Worm (Caenorhabditis elegans) whole organism, L4 larva: Measurements from ENCODE around the gene prx-1.

ENCODE experiments used
- F49E8.2 ChIP-seq: sonication (generic microtip); optimal IDR thresholded peaks from 2 replicates; lab custom pipeline; 2016; ENCODE audit warnings: missing compliant biosample characterization, mild to moderate bottlenecking, missing genetic modification characterization, borderline replicate concordance
- Y105C5A.15 ChIP-seq: fragments of 200-800 bp; sonication (Bioruptor generic); IDR thresholded peaks from 2 replicates; pipeline ENCODE4 v1.3.6; 2022; ENCODE audit warnings: missing genetic modification characterization, missing compliant biosample characterization
- arid-1 ChIP-seq: fragments of 200-800 bp; sonication (Bioruptor generic); conservative IDR thresholded peaks from 2 replicates; pipeline ENCODE4 v1.3.6; 2022; ENCODE audit warnings: missing genetic modification reagents, missing genetic modification characterization, missing compliant biosample characterization
- fkh-10 ChIP-seq: fragments of 150-350 bp; optimal IDR thresholded peaks from 2 replicates; lab custom pipeline; 2014; ENCODE audit warnings: missing biosample characterization, missing genetic modification reagents, missing genetic modification characterization
- lir-3 ChIP-seq: sonication (generic microtip); optimal IDR thresholded peaks from 2 replicates; lab custom pipeline; 2016; ENCODE audit warnings: mild to moderate bottlenecking, missing genetic modification characterization, missing compliant biosample characterization
- madf-9 ChIP-seq: fragments of 200-800 bp; sonication (Bioruptor generic); conservative IDR thresholded peaks from 2 replicates; pipeline ENCODE4 v1.3.6; 2022; ENCODE audit warnings: missing genetic modification reagents, missing genetic modification characterization, missing compliant biosample characterization
- mdl-1 ChIP-seq, 2 experiments: fragments of 150-350 bp in 1 of 2; sonication (generic microtip) in 1 of 2; optimal IDR thresholded peaks; 2 replicates each; lab custom pipeline; 2014 to 2017; ENCODE audit warnings: missing biosample characterization in 2 of 2, missing genetic modification characterization in 2 of 2
- nhr-42 ChIP-seq: fragments of 200-800 bp; sonication (Bioruptor generic); IDR thresholded peaks from 2 replicates; pipeline ENCODE4 v1.3.6; 2022; ENCODE audit warnings: missing genetic modification characterization, missing compliant biosample characterization
- nhr-76 ChIP-seq: fragments of 150-350 bp; optimal IDR thresholded peaks from 2 replicates; lab custom pipeline; 2014; ENCODE audit warnings: missing biosample characterization, missing genetic modification characterization
- pqm-1 ChIP-seq: sonication (generic microtip); optimal IDR thresholded peaks from 2 replicates; lab custom pipeline; 2017; ENCODE audit warnings: missing biosample characterization, missing genetic modification characterization
- snpc-1.2 ChIP-seq: fragments of 200-800 bp; sonication (Bioruptor generic); IDR thresholded peaks from 2 replicates; pipeline ENCODE4 v1.3.6; 2022; ENCODE audit warnings: missing genetic modification reagents, missing genetic modification characterization, missing compliant biosample characterization
- unc-130 ChIP-seq: sonication (generic microtip); optimal IDR thresholded peaks from 2 replicates; lab custom pipeline; 2016; ENCODE audit warnings: missing genetic modification reagents, missing genetic modification characterization, missing compliant biosample characterization

ce11 chrX:14335621-14336020 is 21.9 kb downstream of the prx-1 start:
- TF ChIP-seq nhr-42 (GFP tag; lab: Robert Waterston, UW) (no peak), lir-3 (tag; lab: Kevin White, UChicago) (no peak), unc-130 (no peak), pqm-1 (tag; lab: Kevin White, UChicago) (no peak), nhr-76 (tag; lab: Kevin White, UChicago) (no peak), snpc-1.2 (no peak), F49E8.2 (tag; lab: Kevin White, UChicago) (no peak), fkh-10 (GFP tag; lab: Kevin White, UChicago) (no peak), mdl-1 (tag; optimal IDR thresholded peaks at IDR 0.05; lab: Kevin White, UChicago) (no peak), arid-1 (GFP tag; lab: Robert Waterston, UW) (no peak), Y105C5A.15 (GFP tag; lab: Robert Waterston, UW) (no peak), madf-9 (GFP tag; lab: Robert Waterston, UW) (no peak)
